Worm (Caenorhabditis elegans) whole organism, L3 larva: ENCODE data around the gene C54E4.1.

ENCODE experiments used
- R02D3.7 ChIP-seq: fragments of 150-350 bp; optimal IDR thresholded peaks from 2 replicates; lab custom pipeline; 2014; ENCODE audit warnings: missing biosample characterization, missing genetic modification characterization
- fkh-10 ChIP-seq: sonication (generic microtip); optimal IDR thresholded peaks from 2 replicates; lab custom pipeline; 2017; ENCODE audit warnings: missing biosample characterization, missing genetic modification reagents, missing genetic modification characterization
- pqm-1 ChIP-seq: fragments of 150-350 bp; optimal IDR thresholded peaks from 2 replicates; lab custom pipeline; 2017; ENCODE audit warnings: missing biosample characterization, missing genetic modification characterization, inconsistent platforms

DNA sequence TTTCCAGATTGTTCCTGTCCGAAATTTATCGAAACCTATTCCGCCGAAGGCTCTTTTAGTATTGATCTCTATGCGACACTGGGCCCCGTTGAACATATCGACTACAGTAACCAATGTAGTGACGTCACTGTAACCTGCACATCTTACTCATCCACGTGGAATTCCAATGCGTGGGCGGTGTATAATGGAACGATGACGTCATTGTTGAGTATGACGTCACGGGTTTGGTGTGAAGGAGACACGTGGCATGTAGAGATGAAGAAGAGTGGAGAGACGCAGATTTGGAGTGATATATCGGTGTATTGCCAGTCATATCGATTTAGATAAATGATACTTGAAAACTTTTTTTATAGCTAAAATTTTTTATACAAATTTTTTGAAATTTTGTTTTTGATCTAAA is 5.1 kb upstream of the C54E4.1 start:
- TF ChIP-seq R02D3.7, result no peak
- TF ChIP-seq fkh-10 (GFP tag; lab: Kevin White, UChicago), result no peak
- TF ChIP-seq pqm-1, result no peak
